Worm (Caenorhabditis elegans) whole organism, late embryonic: ENCODE data around the gene sbp-1.

Experiments used
- C08G9.2 ChIP-seq: sonication (generic microtip); optimal IDR thresholded peaks from 2 replicates; lab custom pipeline; 2016; ENCODE audit warnings: mild to moderate bottlenecking, missing genetic modification characterization, moderate library complexity, missing compliant biosample characterization
- C38D4.7 ChIP-seq: fragments of 200-800 bp; sonication (Bioruptor generic); optimal IDR thresholded peaks from 2 replicates; lab custom pipeline; 2018; ENCODE audit warnings: mild to moderate bottlenecking, missing genetic modification characterization, moderate library complexity, missing compliant biosample characterization
- F13H6.1 ChIP-seq: sonication (generic microtip); optimal IDR thresholded peaks from 2 replicates; lab custom pipeline; 2016; ENCODE audit warnings: missing genetic modification characterization, missing compliant biosample characterization
- ahr-1 ChIP-seq: sonication (generic microtip); optimal IDR thresholded peaks from 2 replicates; lab custom pipeline; 2016; ENCODE audit warnings: missing genetic modification characterization, missing compliant biosample characterization
- ceh-14 ChIP-seq: sonication (generic microtip); optimal IDR thresholded peaks from 2 replicates; lab custom pipeline; 2016; ENCODE audit warnings: missing genotype, missing genetic modification characterization, missing compliant biosample characterization
- ceh-2 ChIP-seq: sonication (generic microtip); optimal IDR thresholded peaks from 2 replicates; lab custom pipeline; 2016; ENCODE audit warnings: missing genotype, missing genetic modification characterization, missing compliant biosample characterization
- ceh-24 ChIP-seq: sonication (generic microtip); optimal IDR thresholded peaks from 2 replicates; lab custom pipeline; 2016; ENCODE audit warnings: mild to moderate bottlenecking, missing genetic modification characterization, missing compliant biosample characterization
- ceh-31 ChIP-seq: sonication (generic microtip); optimal IDR thresholded peaks from 2 replicates; lab custom pipeline; 2016; ENCODE audit warnings: missing genetic modification characterization, missing compliant biosample characterization
- ceh-34 ChIP-seq: sonication (generic microtip); optimal IDR thresholded peaks from 2 replicates; lab custom pipeline; 2016; ENCODE audit warnings: mild to moderate bottlenecking, missing genetic modification characterization, missing compliant biosample characterization
- ceh-48 ChIP-seq: sonication (generic microtip); optimal IDR thresholded peaks from 2 replicates; lab custom pipeline; 2016; ENCODE audit warnings: missing genetic modification characterization, inconsistent platforms, missing compliant biosample characterization
- ceh-6 ChIP-seq: fragments of 200-800 bp; sonication (Bioruptor generic); optimal IDR thresholded peaks from 2 replicates; lab custom pipeline; 2018; ENCODE audit warnings: mild to moderate bottlenecking, missing genetic modification characterization, missing compliant biosample characterization
- che-1 ChIP-seq: sonication (generic microtip); optimal IDR thresholded peaks from 2 replicates; lab custom pipeline; 2016; ENCODE audit warnings: mild to moderate bottlenecking, missing genetic modification characterization, missing compliant biosample characterization
- dve-1 ChIP-seq: sonication (generic microtip); optimal IDR thresholded peaks from 2 replicates; lab custom pipeline; 2017; ENCODE audit warnings: antibody characterized with exemption, mild to moderate bottlenecking, missing genetic modification characterization, missing compliant biosample characterization
- elt-2 ChIP-seq: sonication (generic microtip); optimal IDR thresholded peaks from 2 replicates; lab custom pipeline; 2016; ENCODE audit warnings: missing genetic modification reagents, missing genetic modification characterization, missing compliant biosample characterization
- eyg-1 ChIP-seq: sonication (generic microtip); optimal IDR thresholded peaks from 2 replicates; lab custom pipeline; 2016; ENCODE audit warnings: missing genotype, missing genetic modification characterization, missing compliant biosample characterization
- fkh-10 ChIP-seq: fragments of 150-350 bp; optimal IDR thresholded peaks from 2 replicates; lab custom pipeline; 2014; ENCODE audit warnings: missing biosample characterization, missing genetic modification reagents, missing genetic modification characterization
- fkh-6 ChIP-seq: sonication (generic microtip); optimal IDR thresholded peaks from 2 replicates; lab custom pipeline; 2016; ENCODE audit warnings: missing genetic modification characterization, missing compliant biosample characterization
- hlh-30 ChIP-seq: sonication (generic microtip); optimal IDR thresholded peaks from 2 replicates; lab custom pipeline; 2017; ENCODE audit warnings: antibody characterized with exemption, missing genetic modification characterization, missing compliant biosample characterization; ENCODE audit not compliant: insufficient read depth
- hlh-6 ChIP-seq: sonication (generic microtip); optimal IDR thresholded peaks from 2 replicates; lab custom pipeline; 2016; ENCODE audit warnings: missing genotype, missing genetic modification characterization, missing compliant biosample characterization
- hlh-8 ChIP-seq: sonication (generic microtip); optimal IDR thresholded peaks from 2 replicates; lab custom pipeline; 2016; ENCODE audit warnings: missing genotype, missing genetic modification characterization, missing compliant biosample characterization
- madf-2 ChIP-seq: sonication (generic microtip); optimal IDR thresholded peaks from 2 replicates; lab custom pipeline; 2017; ENCODE audit warnings: missing genetic modification characterization, missing compliant biosample characterization
- mec-3 ChIP-seq: sonication (generic microtip); optimal IDR thresholded peaks from 2 replicates; lab custom pipeline; 2016; ENCODE audit warnings: borderline replicate concordance, missing genetic modification characterization, missing compliant biosample characterization
- nfya-1 ChIP-seq: sonication (generic microtip); optimal IDR thresholded peaks from 2 replicates; lab custom pipeline; 2017; ENCODE audit warnings: missing genetic modification characterization, mild to moderate bottlenecking, missing compliant biosample characterization, antibody characterized with exemption, moderate library complexity
- nhr-11 ChIP-seq: fragments of 150-350 bp; optimal IDR thresholded peaks from 2 replicates; lab custom pipeline; 2014; ENCODE audit warnings: missing biosample characterization, missing genetic modification characterization
- nhr-232 ChIP-seq: sonication (generic microtip); optimal IDR thresholded peaks from 2 replicates; lab custom pipeline; 2016; ENCODE audit warnings: missing genetic modification characterization, missing compliant biosample characterization
- npax-4 ChIP-seq: sonication (generic microtip); optimal IDR thresholded peaks from 2 replicates; lab custom pipeline; 2016; ENCODE audit warnings: missing genetic modification characterization, missing compliant biosample characterization
- pag-3 ChIP-seq: sonication (generic microtip); optimal IDR thresholded peaks from 2 replicates; lab custom pipeline; 2016; ENCODE audit warnings: missing compliant biosample characterization, missing genetic modification characterization, borderline replicate concordance
- pat-9 ChIP-seq: fragments of 200-800 bp; sonication (Bioruptor generic); optimal IDR thresholded peaks from 2 replicates; lab custom pipeline; 2018; ENCODE audit warnings: mild to moderate bottlenecking, missing genetic modification characterization, moderate library complexity, missing compliant biosample characterization
- pha-2 ChIP-seq: sonication (generic microtip); optimal IDR thresholded peaks from 2 replicates; lab custom pipeline; 2017; ENCODE audit warnings: mild to moderate bottlenecking, missing genetic modification characterization, missing compliant biosample characterization
- pqm-1 ChIP-seq: sonication (generic microtip); optimal IDR thresholded peaks from 2 replicates; lab custom pipeline; 2016; ENCODE audit warnings: missing genetic modification characterization, missing compliant biosample characterization
- pros-1 ChIP-seq: fragments of 150-350 bp; optimal IDR thresholded peaks from 2 replicates; lab custom pipeline; 2014; ENCODE audit warnings: missing biosample characterization, missing genetic modification reagents, missing genetic modification characterization
- ref-2 ChIP-seq: sonication (generic microtip); optimal IDR thresholded peaks from 2 replicates; lab custom pipeline; 2016; ENCODE audit warnings: missing genetic modification characterization, missing compliant biosample characterization
- rnt-1 ChIP-seq: sonication (generic microtip); optimal IDR thresholded peaks from 2 replicates; lab custom pipeline; 2016; ENCODE audit warnings: missing genetic modification characterization, missing compliant biosample characterization
- sox-2 ChIP-seq: fragments of 200-800 bp; sonication (Bioruptor generic); IDR thresholded peaks from 2 replicates; pipeline ENCODE4 v1.3.6; 2022; ENCODE audit warnings: missing genetic modification reagents, missing genetic modification characterization, missing compliant biosample characterization
- sox-4 ChIP-seq: sonication (generic microtip); optimal IDR thresholded peaks from 2 replicates; lab custom pipeline; 2017; ENCODE audit warnings: mild to moderate bottlenecking, missing genetic modification characterization, inconsistent platforms, missing compliant biosample characterization
- syd-9 ChIP-seq: sonication (generic microtip); optimal IDR thresholded peaks from 2 replicates; lab custom pipeline; 2016; ENCODE audit warnings: mild to moderate bottlenecking, missing genetic modification characterization, moderate library complexity, missing compliant biosample characterization
- tbx-2 ChIP-seq: sonication (generic microtip); optimal IDR thresholded peaks from 2 replicates; lab custom pipeline; 2016; ENCODE audit warnings: missing genetic modification characterization, missing compliant biosample characterization
- ttx-3 ChIP-seq: sonication (generic microtip); optimal IDR thresholded peaks from 2 replicates; lab custom pipeline; 2016; ENCODE audit warnings: missing genetic modification reagents, missing genetic modification characterization, missing compliant biosample characterization
- unc-3 ChIP-seq, 2 experiments: fragments of 200-800 bp in 1 of 2; sonication (Bioruptor generic) in 1 of 2; sonication (generic microtip) in 1 of 2; conservative IDR thresholded peaks in 1 of 2; optimal IDR thresholded peaks in 1 of 2; 2 replicates each; pipeline versions ENCODE4 v1.3.6 to Lab custom; 2016 to 2022; ENCODE audit warnings: missing compliant biosample characterization in 2 of 2, missing genetic modification characterization in 2 of 2, missing genetic modification reagents in 1 of 2
- unc-55 ChIP-seq: sonication (generic microtip); optimal IDR thresholded peaks from 2 replicates; lab custom pipeline; 2017; ENCODE audit warnings: missing biosample characterization, missing genetic modification reagents, missing genetic modification characterization
- unc-86 ChIP-seq: sonication (generic microtip); optimal IDR thresholded peaks from 2 replicates; lab custom pipeline; 2016; ENCODE audit warnings: missing genetic modification characterization, missing compliant biosample characterization
- zip-5 ChIP-seq: sonication (generic microtip); optimal IDR thresholded peaks from 2 replicates; lab custom pipeline; 2016; ENCODE audit warnings: missing genetic modification characterization, missing compliant biosample characterization
- ztf-16 ChIP-seq: sonication (generic microtip); optimal IDR thresholded peaks from 2 replicates; lab custom pipeline; 2017; ENCODE audit warnings: missing genetic modification characterization, missing compliant biosample characterization

sbp-1 gene

ce11 chrIII:11466420-11467188, 24.2 kb upstream of the sbp-1 start:
- TF ChIP-seq che-1 (tag; lab: Kevin White, UChicago): no peak
- no peak for TF ChIP-seq F13H6.1 (tag; lab: Kevin White, UChicago)
- TF ChIP-seq nfya-1 (tag; lab: Kevin White, UChicago): peak; percentile 52
- TF ChIP-seq npax-4: no peak
- TF ChIP-seq ceh-2 (tag; lab: Kevin White, UChicago): no peak
- TF ChIP-seq unc-55 (GFP tag; lab: Kevin White, UChicago): no peak
- no peak for TF ChIP-seq pha-2 (tag; lab: Kevin White, UChicago)
- TF ChIP-seq nhr-11 (tag; lab: Kevin White, UChicago): no peak
- peak; percentile 50 for TF ChIP-seq tbx-2
- no peak for TF ChIP-seq C38D4.7
- TF ChIP-seq ahr-1: no peak
- peak; percentile 34 for TF ChIP-seq ceh-31
- TF ChIP-seq ttx-3 (tag; lab: Kevin White, UChicago): no peak
- no peak for TF ChIP-seq ztf-16 (tag; lab: Kevin White, UChicago)
- no peak for TF ChIP-seq ceh-24 (tag; lab: Kevin White, UChicago)
- no peak for TF ChIP-seq fkh-10 (GFP tag; lab: Kevin White, UChicago)
- TF ChIP-seq mec-3 (tag; lab: Kevin White, UChicago): no peak
- TF ChIP-seq ceh-6: no peak
- no peak for TF ChIP-seq syd-9 (tag; lab: Kevin White, UChicago)
- TF ChIP-seq ceh-48 (tag; lab: Kevin White, UChicago): peak; percentile 64
- TF ChIP-seq hlh-30 (tag; lab: Kevin White, UChicago): peak; percentile 75
- TF ChIP-seq dve-1 (tag; lab: Kevin White, UChicago): no peak
- no peak for TF ChIP-seq fkh-6 (tag; lab: Kevin White, UChicago)
- TF ChIP-seq madf-2 (tag; lab: Kevin White, UChicago): no peak
- no peak for TF ChIP-seq hlh-8
- peak; percentile 26 for TF ChIP-seq ref-2 (tag; lab: Kevin White, UChicago)
- no peak for TF ChIP-seq unc-3 (GFP tag; conservative IDR thresholded peaks at IDR 0.05; lab: Robert Waterston, UW)
- TF ChIP-seq unc-3 (tag; optimal IDR thresholded peaks at IDR 0.05; lab: Kevin White, UChicago): no peak
- peak; percentile 49 for TF ChIP-seq hlh-6 (tag; lab: Kevin White, UChicago)
- TF ChIP-seq C08G9.2 (tag; lab: Kevin White, UChicago): peak; percentile 3
- TF ChIP-seq pros-1 (tag; lab: Kevin White, UChicago): no peak
- TF ChIP-seq eyg-1 (tag; lab: Kevin White, UChicago): no peak
- no peak for TF ChIP-seq pag-3
- TF ChIP-seq pqm-1 (tag; lab: Kevin White, UChicago): no peak
- TF ChIP-seq sox-2 (GFP tag; lab: Robert Waterston, UW): no peak
- TF ChIP-seq ceh-34 (tag; lab: Kevin White, UChicago): peak; percentile 57

DNA sequence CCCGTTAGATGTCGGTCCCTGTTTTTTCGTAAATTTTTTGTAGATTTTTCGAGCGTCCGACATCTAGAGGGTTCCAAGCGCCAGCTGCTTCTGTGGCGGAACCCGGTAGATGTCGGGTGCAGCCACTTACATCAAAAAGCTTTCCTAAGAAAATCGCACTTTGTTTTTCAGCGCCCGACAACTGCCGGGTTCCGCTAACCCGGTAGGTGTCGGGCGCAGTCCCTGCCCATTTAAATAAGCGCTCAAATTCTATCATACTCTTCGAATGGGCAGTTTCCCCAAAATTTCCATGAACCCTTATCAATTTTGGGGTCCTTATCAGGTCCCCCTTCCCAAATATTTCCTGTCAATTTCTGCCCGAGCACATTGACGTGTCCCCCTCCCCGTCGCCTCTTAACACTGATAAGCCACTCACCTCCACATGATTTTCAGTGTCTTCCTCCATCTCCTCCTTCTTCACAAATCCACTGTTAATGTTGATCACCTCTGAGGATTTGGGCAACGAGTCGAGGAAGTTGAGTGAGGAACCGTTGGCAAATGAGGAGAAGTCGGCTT, 23.1 kb upstream of the sbp-1 start:
- TF ChIP-seq sox-4 (tag; lab: Kevin White, UChicago): no peak
- TF ChIP-seq ceh-34 (tag; lab: Kevin White, UChicago): no peak
- TF ChIP-seq F13H6.1 (tag; lab: Kevin White, UChicago): no peak
- TF ChIP-seq syd-9 (tag; lab: Kevin White, UChicago): no peak
- no peak for TF ChIP-seq ceh-14 (tag; lab: Kevin White, UChicago)
- no peak for TF ChIP-seq dve-1 (tag; lab: Kevin White, UChicago)
- no peak for TF ChIP-seq madf-2 (tag; lab: Kevin White, UChicago)
- TF ChIP-seq nhr-232 (tag; lab: Kevin White, UChicago): no peak
- TF ChIP-seq ref-2 (tag; lab: Kevin White, UChicago): peak; percentile 27
- TF ChIP-seq rnt-1 (tag; lab: Kevin White, UChicago): no peak
- TF ChIP-seq elt-2 (tag; lab: Kevin White, UChicago): peak; percentile 93
- no peak for TF ChIP-seq pat-9 (tag; lab: Kevin White, UChicago)
- TF ChIP-seq zip-5: no peak
- TF ChIP-seq unc-86: no peak
